Fruit fly (Drosophila melanogaster) whole organism, embryonic: ENCODE measurements around the gene HemK1.

ENCODE experiments used
- Asciz ChIP-seq: fragments of 200-800 bp; sonication (Bioruptor generic); optimal IDR thresholded peaks from 2 replicates; lab custom pipeline; 2017; ENCODE audit warnings: missing biosample characterization, mild to moderate bottlenecking, missing genetic modification characterization, missing genetic modification reagents
- B-H2 ChIP-seq: fragments of 200-800 bp; sonication (Bioruptor generic); optimal IDR thresholded peaks from 2 replicates; lab custom pipeline; 2018; ENCODE audit warnings: missing biosample characterization, mild to moderate bottlenecking, missing genetic modification characterization
- Blimp-1 ChIP-seq: fragments of 200-800 bp; sonication (Bioruptor generic); optimal IDR thresholded peaks from 3 replicates; lab custom pipeline; 2018; ENCODE audit warnings: missing biosample characterization, missing genetic modification characterization, mild to moderate bottlenecking, moderate library complexity, missing genetic modification reagents
- CG13296 ChIP-seq: fragments of 200-800 bp; sonication (Bioruptor generic); optimal IDR thresholded peaks from 3 replicates; lab custom pipeline; 2018; ENCODE audit warnings: missing biosample characterization, mild to moderate bottlenecking, missing genetic modification characterization
- CG13424 ChIP-seq: fragments of 200-800 bp; sonication (Bioruptor generic); optimal IDR thresholded peaks from 2 replicates; lab custom pipeline; 2019; ENCODE audit warnings: missing biosample characterization, mild to moderate bottlenecking, missing genetic modification characterization, moderate library complexity
- CG14014 ChIP-seq: fragments of 200-800 bp; sonication (Bioruptor generic); IDR thresholded peaks from 2 replicates; pipeline ENCODE4 v1.3.6; 2022; ENCODE audit warnings: missing biosample characterization, missing genetic modification characterization
- CG15269 ChIP-seq: fragments of 200-800 bp; sonication (Bioruptor generic); optimal IDR thresholded peaks from 2 replicates; lab custom pipeline; 2018; ENCODE audit warnings: missing biosample characterization, mild to moderate bottlenecking, missing genetic modification characterization, moderate library complexity
- CG15514 ChIP-seq: fragments of 200-800 bp; sonication (Bioruptor generic); optimal IDR thresholded peaks from 3 replicates; lab custom pipeline; 2017; ENCODE audit warnings: missing biosample characterization, missing genetic modification characterization, mild to moderate bottlenecking, moderate library complexity, missing genetic modification reagents
- CG1603 ChIP-seq: fragments of 200-800 bp; sonication (Bioruptor generic); optimal IDR thresholded peaks from 2 replicates; lab custom pipeline; 2019; ENCODE audit warnings: missing biosample characterization, mild to moderate bottlenecking, missing genetic modification characterization, moderate library complexity
- CG17359 ChIP-seq: fragments of 200-800 bp; sonication (Bioruptor generic); optimal IDR thresholded peaks from 3 replicates; lab custom pipeline; 2018; ENCODE audit warnings: missing biosample characterization, mild to moderate bottlenecking, missing genetic modification characterization, moderate library complexity
- CG17912 ChIP-seq: fragments of 200-800 bp; sonication (Bioruptor generic); optimal IDR thresholded peaks from 2 replicates; lab custom pipeline; 2018; ENCODE audit warnings: missing biosample characterization, mild to moderate bottlenecking, missing genetic modification characterization
- CG1832 ChIP-seq: fragments of 200-800 bp; sonication (Bioruptor generic); optimal IDR thresholded peaks from 2 replicates; lab custom pipeline; 2017; ENCODE audit warnings: missing biosample characterization, mild to moderate bottlenecking, missing genetic modification characterization, inconsistent platforms
- CG18619 ChIP-seq: fragments of 200-800 bp; sonication (Bioruptor generic); optimal IDR thresholded peaks from 3 replicates; lab custom pipeline; 2017; ENCODE audit warnings: missing biosample characterization, mild to moderate bottlenecking, missing genetic modification characterization
- CG31365 ChIP-seq: fragments of 200-800 bp; sonication (Bioruptor generic); optimal IDR thresholded peaks from 2 replicates; lab custom pipeline; 2018; ENCODE audit warnings: missing biosample characterization, mild to moderate bottlenecking, missing genetic modification characterization
- CG31388 ChIP-seq: fragments of 200-800 bp; sonication (Bioruptor generic); optimal IDR thresholded peaks from 2 replicates; lab custom pipeline; 2016; ENCODE audit warnings: missing biosample characterization, missing genetic modification characterization
- CG31441 ChIP-seq: fragments of 200-800 bp; sonication (Bioruptor generic); IDR thresholded peaks from 2 replicates; pipeline ENCODE4 v1.3.6; 2022; ENCODE audit warnings: missing biosample characterization, missing genetic modification characterization
- CG32532 ChIP-seq: fragments of 200-800 bp; sonication (Bioruptor generic); IDR thresholded peaks from 2 replicates; pipeline ENCODE4 v1.3.6; 2022; ENCODE audit warnings: missing biosample characterization, missing genetic modification characterization
- CG6254 ChIP-seq: fragments of 200-800 bp; sonication (Bioruptor generic); optimal IDR thresholded peaks from 3 replicates; lab custom pipeline; 2017; ENCODE audit warnings: mild to moderate bottlenecking, missing biosample characterization, missing genetic modification reagents, missing genetic modification characterization
- CG8290 ChIP-seq, 3 experiments: fragments of 200-800 bp; sonication (Bioruptor generic); optimal IDR thresholded peaks; 2 replicates each; lab custom pipeline; 2016 to 2019; ENCODE audit warnings: missing biosample characterization in 3 of 3, missing genetic modification characterization in 3 of 3, mild to moderate bottlenecking in 2 of 3, moderate library complexity in 1 of 3
- Dp ChIP-seq: fragments of 200-800 bp; sonication (Bioruptor generic); optimal IDR thresholded peaks from 2 replicates; lab custom pipeline; 2018; ENCODE audit warnings: missing biosample characterization, mild to moderate bottlenecking, missing genetic modification characterization, moderate library complexity
- E2f2 ChIP-seq: fragments of 200-800 bp; sonication (Bioruptor generic); IDR thresholded peaks from 2 replicates; pipeline ENCODE4 v1.3.6; 2022; ENCODE audit warnings: missing biosample characterization, missing genetic modification characterization
- Fer1 ChIP-seq: fragments of 200-800 bp; sonication (Bioruptor generic); optimal IDR thresholded peaks from 2 replicates; lab custom pipeline; 2017; ENCODE audit warnings: missing biosample characterization, mild to moderate bottlenecking, missing genetic modification characterization
- Jarid2 ChIP-seq: fragments of 200-800 bp; sonication (Bioruptor generic); optimal IDR thresholded peaks from 3 replicates; lab custom pipeline; 2017; ENCODE audit warnings: mild to moderate bottlenecking, missing biosample characterization, missing genetic modification reagents, missing genetic modification characterization
- MBD-R2 ChIP-seq: fragments of 200-800 bp; sonication (Bioruptor generic); IDR thresholded peaks from 2 replicates; pipeline ENCODE4 v1.3.6; 2022; ENCODE audit warnings: missing biosample characterization, missing genetic modification characterization
- MTF-1 ChIP-seq: fragments of 200-800 bp; sonication (Bioruptor generic); optimal IDR thresholded peaks from 2 replicates; lab custom pipeline; 2018; ENCODE audit warnings: missing biosample characterization, mild to moderate bottlenecking, missing genetic modification characterization, borderline replicate concordance
- Max ChIP-seq: fragments of 200-800 bp; sonication (Bioruptor generic); optimal IDR thresholded peaks from 2 replicates; lab custom pipeline; 2016; ENCODE audit warnings: missing biosample characterization, mild to moderate bottlenecking, missing genetic modification characterization
- Meics ChIP-seq: fragments of 200-800 bp; sonication (Bioruptor generic); optimal IDR thresholded peaks from 2 replicates; lab custom pipeline; 2017; ENCODE audit warnings: missing biosample characterization, mild to moderate bottlenecking, missing genetic modification characterization
- Nf-YB ChIP-seq: fragments of 200-800 bp; sonication (Bioruptor generic); optimal IDR thresholded peaks from 3 replicates; lab custom pipeline; 2019; ENCODE audit warnings: missing biosample characterization, mild to moderate bottlenecking, missing genetic modification characterization, moderate library complexity
- Pdp1 ChIP-seq, 2 experiments: fragments of 200-800 bp; sonication (Bioruptor generic); optimal IDR thresholded peaks; 3 replicates each; lab custom pipeline; 2016; ENCODE audit warnings: missing biosample characterization in 2 of 2, missing genetic modification characterization in 2 of 2, mild to moderate bottlenecking in 1 of 2, moderate library complexity in 1 of 2
- Rfx ChIP-seq: fragments of 200-800 bp; sonication (Bioruptor generic); IDR thresholded peaks from 2 replicates; pipeline ENCODE4 v1.3.6; 2022; ENCODE audit warnings: missing biosample characterization, missing genetic modification characterization
- Vsx1 ChIP-seq: fragments of 200-800 bp; sonication (Bioruptor generic); optimal IDR thresholded peaks from 2 replicates; lab custom pipeline; 2017; ENCODE audit warnings: missing biosample characterization, mild to moderate bottlenecking, missing genetic modification characterization, missing genetic modification reagents
- amos ChIP-seq: fragments of 200-800 bp; sonication (Bioruptor generic); IDR thresholded peaks from 2 replicates; pipeline ENCODE4 v1.3.6; 2022; ENCODE audit warnings: missing biosample characterization, missing genetic modification characterization; ENCODE audit not compliant: partially characterized antibody
- bowl ChIP-seq: fragments of 200-800 bp; sonication (Bioruptor generic); IDR thresholded peaks from 2 replicates; pipeline ENCODE4 v1.3.6; 2022; ENCODE audit warnings: missing biosample characterization, missing genetic modification characterization
- chinmo ChIP-seq: fragments of 200-800 bp; sonication (Bioruptor generic); IDR thresholded peaks from 4 replicates; pipeline ENCODE4 v1.3.6; 2022; ENCODE audit warnings: missing biosample characterization, missing genetic modification characterization; ENCODE audit not compliant: partially characterized antibody
- chm ChIP-seq: fragments of 200-800 bp; sonication (Bioruptor generic); IDR thresholded peaks from 2 replicates; pipeline ENCODE4 v1.3.6; 2022; ENCODE audit warnings: missing biosample characterization, missing genetic modification characterization
- ftz-f1 ChIP-seq: fragments of 200-800 bp; sonication (Bioruptor generic); optimal IDR thresholded peaks from 2 replicates; lab custom pipeline; 2016; ENCODE audit warnings: missing biosample characterization, missing genetic modification characterization
- gem ChIP-seq: fragments of 200-800 bp; sonication (Bioruptor generic); optimal IDR thresholded peaks from 2 replicates; lab custom pipeline; 2019; ENCODE audit warnings: missing biosample characterization, mild to moderate bottlenecking, missing genetic modification characterization, moderate library complexity
- grau ChIP-seq: fragments of 200-800 bp; optimal IDR thresholded peaks from 3 replicates; lab custom pipeline; 2019; ENCODE audit warnings: missing biosample characterization, mild to moderate bottlenecking, missing genetic modification characterization, moderate library complexity
- jigr1 ChIP-seq: fragments of 200-800 bp; sonication (Bioruptor generic); IDR thresholded peaks from 3 replicates; pipeline ENCODE4 v1.3.6; 2022; ENCODE audit warnings: missing biosample characterization, missing genetic modification characterization
- ken ChIP-seq: fragments of 200-800 bp; sonication (Bioruptor generic); IDR thresholded peaks from 3 replicates; pipeline ENCODE4 v1.3.6; 2022; ENCODE audit warnings: missing biosample characterization, missing genetic modification characterization
- nom ChIP-seq: fragments of 200-800 bp; sonication (Bioruptor generic); optimal IDR thresholded peaks from 2 replicates; lab custom pipeline; 2017; ENCODE audit warnings: missing biosample characterization, missing genetic modification characterization, mild to moderate bottlenecking, moderate library complexity, missing genetic modification reagents
- odd ChIP-seq: fragments of 200-800 bp; sonication (Bioruptor generic); optimal IDR thresholded peaks from 2 replicates; lab custom pipeline; 2017; ENCODE audit warnings: missing biosample characterization, mild to moderate bottlenecking, missing genetic modification characterization
- otp ChIP-seq: fragments of 200-800 bp; sonication (Bioruptor generic); IDR thresholded peaks from 3 replicates; pipeline ENCODE4, ENCODE4 v1.3.6; 2022; ENCODE audit warnings: missing biosample characterization, missing genetic modification characterization
- sd ChIP-seq: fragments of 200-800 bp; sonication (Bioruptor generic); optimal IDR thresholded peaks from 3 replicates; lab custom pipeline; 2018; ENCODE audit warnings: missing biosample characterization, mild to moderate bottlenecking, missing genetic modification characterization, moderate library complexity
- sob ChIP-seq: fragments of 200-800 bp; sonication (Bioruptor generic); IDR thresholded peaks from 2 replicates; pipeline ENCODE4 v1.3.6; 2022; ENCODE audit warnings: missing biosample characterization, missing genetic modification characterization
- twi ChIP-seq: fragments of 200-800 bp; optimal IDR thresholded peaks from 2 replicates; lab custom pipeline; 2019; ENCODE audit warnings: missing biosample characterization, mild to moderate bottlenecking, missing genetic modification characterization, moderate library complexity
- usp ChIP-seq: fragments of >200 bp; optimal IDR thresholded peaks from 2 replicates; lab custom pipeline; 2017; ENCODE audit warnings: missing biosample characterization, missing genetic modification characterization
- zfh1 ChIP-seq: fragments of 200-800 bp; sonication (Bioruptor generic); IDR thresholded peaks from 3 replicates; pipeline ENCODE4 v1.3.6; 2022; ENCODE audit warnings: missing biosample characterization, missing genetic modification characterization

Gene HemK1

dm6 chr2L:6465497-6465896, 2.0 kb downstream of the HemK1 start, which contains the start of gene Rchy1 (continued):
- TF ChIP-seq MTF-1 (GFP tag; lab: Kevin White, UChicago) = peak; percentile 32
- 0 out of 4 replicates have a peak, but pooled peaks have one; percentile 38 for TF ChIP-seq chinmo
- peak; percentile 34 for TF ChIP-seq sd (tag; lab: Kevin White, UChicago)
- peak; percentile 13 for TF ChIP-seq Dp (GFP tag; lab: Kevin White, UChicago)
- peak; percentile 50 for TF ChIP-seq odd (GFP tag; lab: Kevin White, UChicago)
- peak; percentile 25 for TF ChIP-seq ftz-f1 (GFP tag; lab: Kevin White, UChicago)
- TF ChIP-seq CG18619 (GFP tag; lab: Kevin White, UChicago) = peak; percentile 14
- TF ChIP-seq CG14014 (GFP tag; lab: Robert Waterston, UW) = peak; percentile 12; the same call in 1 of the 2 replicates
- TF ChIP-seq twi (tag; lab: Kevin White, UChicago) = no peak
- peak; percentile 58; the same call in 1 of the 2 replicates for TF ChIP-seq sob (GFP tag; lab: Robert Waterston, UW)
- TF ChIP-seq CG31388 = no peak
- TF ChIP-seq bowl (GFP tag; lab: Robert Waterston, UW) = 0 out of 2 replicates have a peak, but pooled peaks have one; percentile 12
- TF ChIP-seq zfh1 (GFP tag; lab: Robert Waterston, UW) = no peak
- peak; percentile 10 for TF ChIP-seq CG17912 (GFP tag; lab: Kevin White, UChicago)
- TF ChIP-seq nom = peak; percentile 36
- peak; percentile 6 for TF ChIP-seq CG13424
- TF ChIP-seq CG17359 (tag; lab: Kevin White, UChicago) = peak; percentile 4
- TF ChIP-seq CG13296 = peak; percentile 70
- TF ChIP-seq B-H2 = peak; percentile 26
- peak; percentile 11; the same call in 1 of the 2 replicates for TF ChIP-seq MBD-R2 (GFP tag; lab: Robert Waterston, UW)
- TF ChIP-seq chm (GFP tag; lab: Robert Waterston, UW) = peak; percentile 77; the same call in 1 of the 2 replicates
- TF ChIP-seq Pdp1 (GFP tag; optimal IDR thresholded peaks at IDR 0.05; lab: Kevin White, UChicago) = peak in 1 of 2 experiments; percentile 8
- peak; percentile 48 for TF ChIP-seq gem (tag; lab: Kevin White, UChicago)
- peak; percentile 43 for TF ChIP-seq CG31365
- TF ChIP-seq CG15514 = peak; percentile 64
- TF ChIP-seq Blimp-1 (GFP tag; lab: Kevin White, UChicago) = peak; percentile 3
- TF ChIP-seq CG32532 (GFP tag; lab: Robert Waterston, UW) = peak; percentile 29; the same call in 1 of the 2 replicates
- no peak for TF ChIP-seq CG31441 (GFP tag; lab: Robert Waterston, UW)
- TF ChIP-seq CG6254 (GFP tag; lab: Kevin White, UChicago) = no peak
- TF ChIP-seq amos (GFP tag; lab: Robert Waterston, UW) = peak; percentile 17; the same call in 1 of the 2 replicates
- TF ChIP-seq Meics (GFP tag; lab: Kevin White, UChicago) = peak; percentile 46
- TF ChIP-seq ken (GFP tag; lab: Robert Waterston, UW) = no peak
- peak; percentile 65 for TF ChIP-seq Fer1 (GFP tag; lab: Kevin White, UChicago)
- peak; percentile 13 for TF ChIP-seq Asciz (GFP tag; lab: Kevin White, UChicago)
- TF ChIP-seq CG1832 (GFP tag; lab: Kevin White, UChicago) = no peak
- peak; percentile 58 for TF ChIP-seq E2f2 (GFP tag; lab: Robert Waterston, UW)
- peak; percentile 33 for TF ChIP-seq CG15269 (tag; lab: Kevin White, UChicago)
- TF ChIP-seq grau (tag; lab: Kevin White, UChicago) = peak; percentile 14
- TF ChIP-seq Vsx1 = peak; percentile 5
- TF ChIP-seq Nf-YB (GFP tag; lab: Kevin White, UChicago) = no peak
- no peak for TF ChIP-seq CG8290 (GFP tag; optimal IDR thresholded peaks at IDR 0.05; lab: Kevin White, UChicago)
- TF ChIP-seq CG8290 (tag; optimal IDR thresholded peaks at IDR 0.05; lab: Kevin White, UChicago) = peak in 1 of 2 experiments; percentile 68
- TF ChIP-seq Max (GFP tag; lab: Kevin White, UChicago) = no peak
- TF ChIP-seq jigr1 (GFP tag; lab: Robert Waterston, UW) = no peak
- no peak for TF ChIP-seq usp (GFP tag; lab: Kevin White, UChicago)
- TF ChIP-seq Jarid2 = peak; percentile 82
- TF ChIP-seq otp (GFP tag; lab: Robert Waterston, UW) = peak; percentile 48; the same call in 1 of the 3 replicates
- peak; percentile 45; the same call in 1 of the 2 replicates for TF ChIP-seq Rfx (GFP tag; lab: Robert Waterston, UW)
- peak; percentile 1 for TF ChIP-seq CG1603
